Worm (Caenorhabditis elegans) whole organism, young adult: ENCODE data around the gene tag-281.

Experiments used
- Y53F4B.3 ChIP-seq: fragments of 200-800 bp; sonication (Bioruptor generic); IDR thresholded peaks from 2 replicates; pipeline ENCODE4 v1.3.6; 2022; ENCODE audit warnings: missing genetic modification reagents, missing genetic modification characterization, missing compliant biosample characterization
- Y95B8A.8 ChIP-seq: fragments of 200-800 bp; sonication (Bioruptor generic); IDR thresholded peaks from 2 replicates; pipeline ENCODE4 v1.3.6; 2022; ENCODE audit warnings: missing genetic modification reagents, missing genetic modification characterization, missing compliant biosample characterization
- akir-1 ChIP-seq: fragments of 200-800 bp; sonication (Bioruptor generic); optimal IDR thresholded peaks from 2 replicates; lab custom pipeline; 2018; ENCODE audit warnings: mild to moderate bottlenecking, missing genetic modification characterization, moderate library complexity, missing compliant biosample characterization
- attf-3 ChIP-seq: fragments of 200-800 bp; sonication (Bioruptor generic); conservative IDR thresholded peaks from 2 replicates; pipeline ENCODE4 v1.3.6; 2022; ENCODE audit warnings: missing genetic modification reagents, missing genetic modification characterization, missing compliant biosample characterization
- ceh-58 ChIP-seq: fragments of 200-800 bp; sonication (Bioruptor generic); IDR thresholded peaks from 2 replicates; pipeline ENCODE4 v1.3.6; 2022; ENCODE audit warnings: missing genetic modification characterization, missing compliant biosample characterization
- egrh-3 ChIP-seq: fragments of 200-800 bp; sonication (Bioruptor generic); IDR thresholded peaks from 2 replicates; pipeline ENCODE4 v1.3.6; 2022; ENCODE audit warnings: missing genetic modification reagents, missing genetic modification characterization, missing compliant biosample characterization
- lin-35 ChIP-seq, 3 experiments: fragments of 150-350 bp in 2 of 3; sonication (generic microtip) in 1 of 3; optimal IDR thresholded peaks; 2 replicates each; lab custom pipeline; 2014 to 2018; ENCODE audit warnings: missing biosample characterization in 3 of 3, missing genetic modification characterization in 3 of 3, missing genetic modification reagents in 3 of 3
- nhr-27 ChIP-seq: fragments of 200-800 bp; sonication (Bioruptor generic); optimal IDR thresholded peaks from 2 replicates; lab custom pipeline; 2018; ENCODE audit warnings: mild to moderate bottlenecking, missing genetic modification characterization, moderate library complexity, missing compliant biosample characterization
- pha-4 ChIP-seq: fragments of 150-350 bp; sonication (generic microtip); optimal IDR thresholded peaks from 2 replicates; lab custom pipeline; 2014; ENCODE audit warnings: missing biosample characterization, missing genetic modification reagents, missing genetic modification characterization
- rec-8 ChIP-seq, 2 experiments: sonication (generic microtip); optimal IDR thresholded peaks; 2 replicates each; lab custom pipeline; 2016; ENCODE audit warnings: mild to moderate bottlenecking in 2 of 2, missing genetic modification characterization in 2 of 2, missing genetic modification reagents in 2 of 2, missing genotype in 2 of 2, missing biosample characterization in 1 of 2, missing compliant biosample characterization in 1 of 2, moderate library complexity in 1 of 2
- snpc-1.3 ChIP-seq: sonication (generic microtip); optimal IDR thresholded peaks from 2 replicates; lab custom pipeline; 2017; ENCODE audit warnings: missing genetic modification characterization, mild to moderate bottlenecking, missing compliant biosample characterization, antibody characterized with exemption, moderate library complexity, missing genotype, missing genetic modification reagents; ENCODE audit not compliant: insufficient read depth
- ztf-28 ChIP-seq: fragments of 200-800 bp; sonication (Bioruptor generic); IDR thresholded peaks from 2 replicates; pipeline ENCODE4 v1.3.6; 2022; ENCODE audit warnings: missing genetic modification reagents, missing genetic modification characterization, missing compliant biosample characterization
- ztf-3 ChIP-seq: fragments of 200-800 bp; sonication (Bioruptor generic); optimal IDR thresholded peaks from 2 replicates; lab custom pipeline; 2018; ENCODE audit warnings: mild to moderate bottlenecking, missing genetic modification characterization, missing compliant biosample characterization

ce11 chrII:12480811-12481210, 21.2 kb downstream of the tag-281 start, which contains the start of gene arrd-9:
- no peak for TF ChIP-seq lin-35 (GFP tag; optimal IDR thresholded peaks at IDR 0.05; lab: Kevin White, UChicago)
- no peak for TF ChIP-seq attf-3 (GFP tag; lab: Robert Waterston, UW)
- no peak for TF ChIP-seq Y95B8A.8
- no peak for TF ChIP-seq snpc-1.3
- TF ChIP-seq ceh-58 (GFP tag; lab: Robert Waterston, UW), result no peak
- no peak for TF ChIP-seq Y53F4B.3 (GFP tag; lab: Robert Waterston, UW)
- no peak for TF ChIP-seq nhr-27 (tag; lab: Kevin White, UChicago)
- TF ChIP-seq akir-1, result no peak
- TF ChIP-seq ztf-28 (GFP tag; lab: Robert Waterston, UW), result no peak
- TF ChIP-seq rec-8 (tag; optimal IDR thresholded peaks at IDR 0.05; lab: Kevin White, UChicago), result no peak
- TF ChIP-seq pha-4, result no peak
- no peak for TF ChIP-seq ztf-3
- TF ChIP-seq egrh-3 (GFP tag; lab: Robert Waterston, UW), result no peak
